Worm (Caenorhabditis elegans): Measurements from ENCODE around the gene ttr-12.
A peak's percentile ranks its signal among the peaks of the same experiment; 100 is the strongest.

ttr-12 gene

ce11 chrV:20645479-20645878 lies 36.9 kb upstream of the ttr-12 start:
- TF ChIP-seq unc-42 (tag; optimal IDR thresholded peaks at IDR 0.05) (peak; percentile 53), gmeb-2 (tag; optimal IDR thresholded peaks at IDR 0.05) (no peak)

- TF ChIP-seq C08G9.2 (tag; optimal IDR thresholded peaks at IDR 0.05) (no peak), ceh-9 (tag; optimal IDR thresholded peaks at IDR 0.05) (no peak), fkh-10 (GFP tag; optimal IDR thresholded peaks at IDR 0.05) (no peak), Y22D7AL.16 (tag; optimal IDR thresholded peaks at IDR 0.05) (no peak)
Measured at ce11 chrV:20641896-20642295, 33.3 kb upstream of the ttr-12 start, which contains the start of gene srxa-15. Gene srxa-15 (plus strand): TSS chrV:20642196.

ce11 chrV:20639294-20639693 lies 30.7 kb upstream of the ttr-12 start, which contains the start of gene srxa-14:
Gene srxa-14 (plus strand): TSS chrV:20639594.
- TF ChIP-seq ama-1 (optimal IDR thresholded peaks at IDR 0.05) (no peak), F13H6.1 (tag; optimal IDR thresholded peaks at IDR 0.05) (no peak), eyg-1 (tag; optimal IDR thresholded peaks at IDR 0.05) (no peak), tbx-7 (tag; optimal IDR thresholded peaks at IDR 0.05) (no peak), hlh-13 (GFP tag; optimal IDR thresholded peaks at IDR 0.05) (no peak), nfya-1 (tag; optimal IDR thresholded peaks at IDR 0.05) (no peak), elt-4 (tag; optimal IDR thresholded peaks at IDR 0.05) (no peak), odd-2 (tag; optimal IDR thresholded peaks at IDR 0.05) (no peak), dmd-4 (tag; optimal IDR thresholded peaks at IDR 0.05; ENCODE audit: borderline replicate concordance) (no peak), ceh-45 (GFP tag; IDR thresholded peaks at IDR 0.05) (no peak), Y22D7AL.16 (tag; optimal IDR thresholded peaks at IDR 0.05) (no peak), unc-86 (tag; optimal IDR thresholded peaks at IDR 0.05) (no peak), npax-4 (tag; optimal IDR thresholded peaks at IDR 0.05) (no peak), madf-2 (tag; optimal IDR thresholded peaks at IDR 0.05) (no peak), ceh-31 (tag; optimal IDR thresholded peaks at IDR 0.05) (no peak), C08G9.2 (tag; optimal IDR thresholded peaks at IDR 0.05) (no peak)

ce11 chrV:20638344-20638743 lies 29.8 kb upstream of the ttr-12 start, which contains the start of gene Y44A6B.3:
Gene Y44A6B.3 (minus strand): TSS chrV:20638444.
- no peak for TF ChIP-seq unc-42 (tag; optimal IDR thresholded peaks at IDR 0.05)
- no peak for TF ChIP-seq F13H6.1 (tag; optimal IDR thresholded peaks at IDR 0.05)
- TF ChIP-seq C38D4.7 (GFP tag; optimal IDR thresholded peaks at IDR 0.05) = no peak
- no peak for TF ChIP-seq rnt-1 (tag; optimal IDR thresholded peaks at IDR 0.05)
- no peak for TF ChIP-seq nhr-11 (tag; optimal IDR thresholded peaks at IDR 0.05)
- TF ChIP-seq hlh-15 (tag; optimal IDR thresholded peaks at IDR 0.05) = no peak
- TF ChIP-seq ceh-45 (GFP tag; IDR thresholded peaks at IDR 0.05) = no peak

- TF ChIP-seq hlh-30 (tag; optimal IDR thresholded peaks at IDR 0.05; ENCODE audit: insufficient read depth) = no peak
- TF ChIP-seq nhr-11 (tag; optimal IDR thresholded peaks at IDR 0.05) = no peak
- TF ChIP-seq zip-5 (tag; optimal IDR thresholded peaks at IDR 0.05) = no peak
- no peak for TF ChIP-seq madf-2 (tag; optimal IDR thresholded peaks at IDR 0.05)
- no peak for TF ChIP-seq sdc-2 (tag; optimal IDR thresholded peaks at IDR 0.05)
- TF ChIP-seq lim-6 (tag; optimal IDR thresholded peaks at IDR 0.05) = no peak
- TF ChIP-seq ceh-14 (tag; optimal IDR thresholded peaks at IDR 0.05) = no peak
- no peak for TF ChIP-seq ceh-31 (tag; optimal IDR thresholded peaks at IDR 0.05)
- TF ChIP-seq dve-1 (tag; optimal IDR thresholded peaks at IDR 0.05) = no peak
- TF ChIP-seq sox-4 (tag; optimal IDR thresholded peaks at IDR 0.05) = no peak
- TF ChIP-seq tbx-2 (tag; optimal IDR thresholded peaks at IDR 0.05) = no peak
Measured at ce11 chrV:20636855-20637254, 28.3 kb upstream of the ttr-12 start, which contains the start of gene ttr-13. Gene ttr-13 (minus strand): TSS chrV:20636955.

ce11 chrV:20634330-20634729 lies 25.7 kb upstream of the ttr-12 start, which contains the start of gene F46B3.16:
Gene F46B3.16 (plus strand): TSS chrV:20634630.
- TF ChIP-seq dmd-4 (tag; optimal IDR thresholded peaks at IDR 0.05; ENCODE audit: borderline replicate concordance) (no peak), hlh-6 (tag; optimal IDR thresholded peaks at IDR 0.05) (no peak), ceh-48 (tag; optimal IDR thresholded peaks at IDR 0.05) (no peak), ahr-1 (tag; optimal IDR thresholded peaks at IDR 0.05) (no peak), K02D7.2 (tag; optimal IDR thresholded peaks at IDR 0.05) (no peak), odd-2 (tag; optimal IDR thresholded peaks at IDR 0.05) (no peak)

Measured in whole organism, late embryonic.